Worm (Caenorhabditis elegans) whole organism, L2 larva: ENCODE measurements around the gene plpr-1.

Experiments used
- C34F6.9 ChIP-seq: fragments of 150-350 bp; optimal IDR thresholded peaks from 2 replicates; lab custom pipeline; 2014; ENCODE audit warnings: missing biosample characterization, missing genetic modification characterization
- F13H6.1 ChIP-seq: sonication (generic microtip); optimal IDR thresholded peaks from 2 replicates; lab custom pipeline; 2016; ENCODE audit warnings: missing genetic modification characterization, missing compliant biosample characterization
- R02D3.7 ChIP-seq: fragments of 150-350 bp; optimal IDR thresholded peaks from 2 replicates; lab custom pipeline; 2014; ENCODE audit warnings: missing biosample characterization, missing genetic modification characterization
- Y55F3AM.14 ChIP-seq: fragments of 200-800 bp; sonication (Bioruptor generic); optimal IDR thresholded peaks from 2 replicates; lab custom pipeline; 2018; ENCODE audit warnings: mild to moderate bottlenecking, missing genetic modification characterization, missing compliant biosample characterization
- ZK546.5 ChIP-seq: sonication (generic microtip); optimal IDR thresholded peaks from 2 replicates; lab custom pipeline; 2017; ENCODE audit warnings: missing biosample characterization, missing genetic modification characterization
- aly-2 ChIP-seq: fragments of 150-350 bp; optimal IDR thresholded peaks from 2 replicates; lab custom pipeline; 2014; ENCODE audit warnings: missing biosample characterization, missing genetic modification characterization
- ama-1 ChIP-seq: fragments of 150-350 bp; optimal IDR thresholded peaks from 2 replicates; lab custom pipeline; 2018; ENCODE audit warnings: inconsistent platforms
- blmp-1 ChIP-seq: sonication (generic microtip); optimal IDR thresholded peaks from 2 replicates; lab custom pipeline; 2017; ENCODE audit warnings: missing genetic modification characterization, mild to moderate bottlenecking, missing compliant biosample characterization, antibody characterized with exemption, moderate library complexity; ENCODE audit not compliant: insufficient read depth
- ceh-16 ChIP-seq: fragments of 150-350 bp; optimal IDR thresholded peaks from 2 replicates; lab custom pipeline; 2014; ENCODE audit warnings: missing biosample characterization, missing genetic modification characterization
- ceh-82 ChIP-seq: fragments of 150-350 bp; optimal IDR thresholded peaks from 2 replicates; lab custom pipeline; 2014; ENCODE audit warnings: missing biosample characterization, missing genetic modification characterization
- crh-2 ChIP-seq: sonication (generic microtip); optimal IDR thresholded peaks from 2 replicates; lab custom pipeline; 2017; ENCODE audit warnings: missing biosample characterization, missing genetic modification characterization
- dmd-4 ChIP-seq: sonication (generic microtip); optimal IDR thresholded peaks from 2 replicates; lab custom pipeline; 2017; ENCODE audit warnings: missing biosample characterization, missing genetic modification characterization
- egl-27 ChIP-seq: sonication (generic microtip); optimal IDR thresholded peaks from 3 replicates; lab custom pipeline; 2017; ENCODE audit warnings: missing biosample characterization, missing genetic modification reagents, missing genetic modification characterization
- elt-3 ChIP-seq: sonication (generic microtip); optimal IDR thresholded peaks from 2 replicates; lab custom pipeline; 2017; ENCODE audit warnings: missing biosample characterization, missing genetic modification characterization
- fos-1 ChIP-seq: fragments of 150-350 bp; optimal IDR thresholded peaks from 2 replicates; lab custom pipeline; 2014; ENCODE audit warnings: missing biosample characterization, missing genetic modification characterization
- gmeb-1 ChIP-seq: fragments of 150-350 bp; optimal IDR thresholded peaks from 2 replicates; lab custom pipeline; 2014; ENCODE audit warnings: missing biosample characterization, missing genetic modification characterization
- lin-11 ChIP-seq: fragments of 150-350 bp; sonication (generic microtip); optimal IDR thresholded peaks from 2 replicates; lab custom pipeline; 2014; ENCODE audit warnings: missing biosample characterization, missing genetic modification characterization, inconsistent platforms, mixed read lengths
- lin-13 ChIP-seq: fragments of 150-350 bp; optimal IDR thresholded peaks from 2 replicates; lab custom pipeline; 2014; ENCODE audit warnings: missing biosample characterization, missing genetic modification reagents, missing genetic modification characterization
- lin-39 ChIP-seq: fragments of 150-350 bp; optimal IDR thresholded peaks from 2 replicates; lab custom pipeline; 2014; ENCODE audit warnings: missing biosample characterization, missing genetic modification reagents, missing genetic modification characterization
- lsy-2 ChIP-seq, 2 experiments: fragments of 150-350 bp in 1 of 2; sonication (generic microtip) in 1 of 2; optimal IDR thresholded peaks; 2 replicates each; lab custom pipeline; 2014 to 2017; ENCODE audit warnings: missing biosample characterization in 2 of 2, missing genetic modification characterization in 2 of 2
- mab-5 ChIP-seq: fragments of 150-350 bp; optimal IDR thresholded peaks from 2 replicates; lab custom pipeline; 2014; ENCODE audit warnings: missing biosample characterization, missing genetic modification characterization
- mbf-1 ChIP-seq: sonication (generic microtip); optimal IDR thresholded peaks from 2 replicates; lab custom pipeline; 2017; ENCODE audit warnings: missing biosample characterization, missing genetic modification characterization
- mdl-1 ChIP-seq, 2 experiments: fragments of 150-350 bp in 1 of 2; sonication (generic microtip) in 1 of 2; optimal IDR thresholded peaks; 2 replicates each; lab custom pipeline; 2017; ENCODE audit warnings: missing biosample characterization in 2 of 2, missing genetic modification characterization in 2 of 2
- nhr-11 ChIP-seq: fragments of 150-350 bp; optimal IDR thresholded peaks from 2 replicates; lab custom pipeline; 2014; ENCODE audit warnings: missing biosample characterization, missing genetic modification characterization
- nhr-129 ChIP-seq: fragments of 150-350 bp; optimal IDR thresholded peaks from 2 replicates; lab custom pipeline; 2014; ENCODE audit warnings: missing biosample characterization, missing genetic modification characterization
- nhr-21 ChIP-seq: fragments of 150-350 bp; optimal IDR thresholded peaks from 2 replicates; lab custom pipeline; 2014; ENCODE audit warnings: missing biosample characterization, missing genetic modification characterization
- nhr-23 ChIP-seq: fragments of 150-350 bp; optimal IDR thresholded peaks from 2 replicates; lab custom pipeline; 2014; ENCODE audit warnings: missing biosample characterization, missing genetic modification reagents, missing genetic modification characterization
- nhr-237 ChIP-seq: fragments of 150-350 bp; optimal IDR thresholded peaks from 2 replicates; lab custom pipeline; 2014; ENCODE audit warnings: missing biosample characterization, missing genetic modification characterization
- nhr-25 ChIP-seq: fragments of 150-350 bp; sonication (generic microtip); optimal IDR thresholded peaks from 3 replicates; lab custom pipeline; 2014; ENCODE audit warnings: missing biosample characterization, missing genetic modification characterization
- nhr-6 ChIP-seq: fragments of 150-350 bp; optimal IDR thresholded peaks from 2 replicates; lab custom pipeline; 2014; ENCODE audit warnings: missing biosample characterization, missing genetic modification characterization
- nhr-77 ChIP-seq: fragments of 150-350 bp; optimal IDR thresholded peaks from 2 replicates; lab custom pipeline; 2014; ENCODE audit warnings: missing biosample characterization, missing genetic modification characterization
- peb-1 ChIP-seq: fragments of 150-350 bp; optimal IDR thresholded peaks from 2 replicates; lab custom pipeline; 2014; ENCODE audit warnings: missing biosample characterization, missing genetic modification characterization
- sem-4 ChIP-seq: fragments of 150-350 bp; optimal IDR thresholded peaks from 2 replicates; lab custom pipeline; 2014; ENCODE audit warnings: missing biosample characterization, missing genetic modification reagents, missing genetic modification characterization
- skn-1 ChIP-seq: sonication (generic microtip); optimal IDR thresholded peaks from 2 replicates; lab custom pipeline; 2017; ENCODE audit warnings: missing biosample characterization, missing genetic modification characterization
- sma-3 ChIP-seq: sonication (generic microtip); optimal IDR thresholded peaks from 2 replicates; lab custom pipeline; 2016; ENCODE audit warnings: missing genetic modification reagents, missing genetic modification characterization, missing compliant biosample characterization
- sma-9 ChIP-seq, 2 experiments: fragments of 150-350 bp in 1 of 2; sonication (generic microtip) in 1 of 2; optimal IDR thresholded peaks; 2 replicates each; lab custom pipeline; 2014 to 2016; ENCODE audit warnings: missing genetic modification characterization in 2 of 2, mild to moderate bottlenecking in 1 of 2, missing biosample characterization in 1 of 2, missing compliant biosample characterization in 1 of 2, missing genetic modification reagents in 1 of 2, moderate library complexity in 1 of 2
- snpc-4 ChIP-seq: fragments of 150-350 bp; optimal IDR thresholded peaks from 2 replicates; lab custom pipeline; 2014; ENCODE audit warnings: missing biosample characterization, missing genetic modification characterization
- unc-55 ChIP-seq: fragments of 150-350 bp; sonication (generic microtip); optimal IDR thresholded peaks from 3 replicates; lab custom pipeline; 2014; ENCODE audit warnings: missing biosample characterization, missing genetic modification reagents, missing genetic modification characterization
- unc-62 ChIP-seq: fragments of 150-350 bp; optimal IDR thresholded peaks from 2 replicates; lab custom pipeline; 2014; ENCODE audit warnings: missing biosample characterization, missing genetic modification reagents, missing genetic modification characterization
- ztf-1 ChIP-seq: fragments of 200-800 bp; sonication (Bioruptor generic); conservative IDR thresholded peaks from 2 replicates; pipeline ENCODE4 v1.3.6; 2022; ENCODE audit warnings: missing genetic modification characterization, missing compliant biosample characterization
- ztf-11 ChIP-seq: sonication (generic microtip); optimal IDR thresholded peaks from 2 replicates; lab custom pipeline; 2017; ENCODE audit warnings: missing biosample characterization, missing genetic modification characterization

Gene plpr-1

ce11 chrII:11226379-11226778 is 4.3 kb downstream of the plpr-1 start, which contains the start of gene T06D8.2:
Gene T06D8.2 (plus strand): TSS chrII:11226679.
- TF ChIP-seq nhr-23 (no peak), nhr-11 (no peak), ztf-1 (GFP tag; lab: Robert Waterston, UW) (no peak), peb-1 (no peak), Y55F3AM.14 (no peak), nhr-21 (tag; lab: Kevin White, UChicago) (no peak), ceh-16 (tag; lab: Kevin White, UChicago) (no peak), dmd-4 (tag; lab: Kevin White, UChicago) (no peak), blmp-1 (tag; lab: Kevin White, UChicago) (no peak)
- TF ChIP-seq, all 48 proteins: peak for 0

- TF ChIP-seq mbf-1 (tag; lab: Kevin White, UChicago) (no peak), nhr-25 (no peak), ama-1 (no peak), peb-1 (no peak), nhr-129 (tag; lab: Kevin White, UChicago) (no peak), lin-13 (no peak), ceh-16 (tag; lab: Kevin White, UChicago) (no peak)
These were observed 12.6 kb downstream of the plpr-1 start, which contains the start of gene cox-15 for ce11 chrII:11234751-11235150. Gene cox-15 (minus strand): TSS chrII:11234952.

ce11 chrII:11236274-11236673 is 14.2 kb downstream of the plpr-1 start, which contains the start of gene cchl-1:
Gene cchl-1 (minus strand): TSS chrII:11236387.
- peak; percentile 48 for TF ChIP-seq ama-1
- peak; percentile 15 for TF ChIP-seq unc-55 (GFP tag; lab: Kevin White, UChicago)
- peak; percentile 53 for TF ChIP-seq nhr-129 (tag; lab: Kevin White, UChicago)
- no peak for TF ChIP-seq nhr-77 (tag; lab: Kevin White, UChicago)
- TF ChIP-seq C34F6.9 (tag; lab: Kevin White, UChicago), result peak; percentile 38
- peak in 1 of 2 experiments; percentile 26 for TF ChIP-seq lsy-2 (tag; optimal IDR thresholded peaks at IDR 0.05; lab: Kevin White, UChicago)
- TF ChIP-seq ceh-16 (tag; lab: Kevin White, UChicago), result no peak

ce11 chrII:11237099-11237498 is 15.0 kb downstream of the plpr-1 start, which contains the start of gene fndc-1:
Gene fndc-1 (minus strand): TSS chrII:11237325.
- TF ChIP-seq nhr-23, result no peak
- TF ChIP-seq, all 48 proteins: peak for 0

- TF ChIP-seq crh-2 (tag; lab: Kevin White, UChicago) (peak; percentile 89), lin-39 (tag; lab: Kevin White, UChicago) (no peak), ZK546.5 (tag; lab: Kevin White, UChicago) (no peak), nhr-129 (tag; lab: Kevin White, UChicago) (peak; percentile 83), ama-1 (no peak), aly-2 (no peak), lsy-2 (tag; optimal IDR thresholded peaks at IDR 0.05; lab: Kevin White, UChicago) (peak; percentile 69 to 92), elt-3 (tag; lab: Kevin White, UChicago) (no peak), mab-5 (tag; lab: Kevin White, UChicago) (peak; percentile 70), F13H6.1 (tag; lab: Kevin White, UChicago) (peak; percentile 69), Y55F3AM.14 (no peak), fos-1 (tag; lab: Kevin White, UChicago) (peak; percentile 31), unc-62 (GFP tag; lab: Kevin White, UChicago) (no peak), nhr-25 (peak; percentile 71), ztf-1 (GFP tag; lab: Robert Waterston, UW) (no peak), nhr-237 (tag; lab: Kevin White, UChicago) (no peak), sma-3 (peak; percentile 67), R02D3.7 (tag; lab: Kevin White, UChicago) (no peak), C34F6.9 (tag; lab: Kevin White, UChicago) (peak; percentile 95), snpc-4 (tag; lab: Kevin White, UChicago) (peak; percentile 86), sem-4 (no peak), mdl-1 (tag; optimal IDR thresholded peaks at IDR 0.05; lab: Kevin White, UChicago) (peak in 1 of 2 experiments; percentile 38), egl-27 (tag; lab: Kevin White, UChicago) (no peak), ceh-82 (no peak), blmp-1 (tag; lab: Kevin White, UChicago) (peak; percentile 53), gmeb-1 (tag; lab: Kevin White, UChicago) (peak; percentile 82), nhr-6 (tag; lab: Kevin White, UChicago) (no peak), sma-9 (GFP tag; optimal IDR thresholded peaks at IDR 0.05; lab: Kevin White, UChicago) (peak; percentile 66), sma-9 (tag; optimal IDR thresholded peaks at IDR 0.05; lab: Kevin White, UChicago) (no peak), peb-1 (no peak), skn-1 (tag; lab: Kevin White, UChicago) (peak; percentile 57), lin-11 (tag; lab: Kevin White, UChicago) (peak; percentile 45), nhr-23 (no peak), dmd-4 (tag; lab: Kevin White, UChicago) (no peak), lin-13 (peak; percentile 85), unc-55 (GFP tag; lab: Kevin White, UChicago) (peak; percentile 97), ztf-11 (tag; lab: Kevin White, UChicago) (no peak)
These were observed 17.0 kb downstream of the plpr-1 start, which contains the start of the genes rpn-9 and T06D8.9 for ce11 chrII:11238869-11239647. Gene rpn-9 (minus strand): TSS chrII:11238919. Gene T06D8.9 (plus strand): TSS chrII:11239597.
